Fruit fly (Drosophila melanogaster) whole organism, wandering third instar larva: ENCODE data around the gene Vha100-2.

Experiments used
- Abd-B ChIP-seq: fragments of >200 bp; optimal IDR thresholded peaks from 2 replicates; lab custom pipeline; 2017; ENCODE audit warnings: missing biosample characterization, missing genetic modification characterization
- CG9705 ChIP-seq: fragments of 200-800 bp; sonication (Bioruptor generic); optimal IDR thresholded peaks from 2 replicates; lab custom pipeline; 2018; ENCODE audit warnings: missing biosample characterization, mild to moderate bottlenecking, missing genetic modification characterization
- Dfd ChIP-seq: fragments of >200 bp; optimal IDR thresholded peaks from 2 replicates; lab custom pipeline; 2017; ENCODE audit warnings: missing biosample characterization, missing genetic modification characterization
- Dif ChIP-seq: fragments of 200-275, 200-300 bp; sonication (Bioruptor generic); optimal IDR thresholded peaks from 2 replicates; lab custom pipeline; 2018; ENCODE audit warnings: missing biosample characterization, missing genetic modification characterization; ENCODE audit not compliant: partially characterized antibody
- Jra ChIP-seq: sonication (Bioruptor generic); optimal IDR thresholded peaks from 2 replicates; lab custom pipeline; 2016; ENCODE audit warnings: missing biosample characterization, missing genetic modification characterization
- Myc ChIP-seq: fragments of >200 bp; optimal IDR thresholded peaks from 2 replicates; lab custom pipeline; 2017
- N ChIP-seq: fragments of >200 bp; optimal IDR thresholded peaks from 2 replicates; lab custom pipeline; 2018; ENCODE audit warnings: missing biosample characterization, missing external identifiers, missing genetic modification characterization
- Sp1 ChIP-seq: fragments of 200-800 bp; sonication (Bioruptor generic); optimal IDR thresholded peaks from 3 replicates; lab custom pipeline; 2019; ENCODE audit warnings: missing biosample characterization, mild to moderate bottlenecking, missing genetic modification characterization, moderate library complexity
- br ChIP-seq: fragments of 200-800 bp; sonication (Bioruptor generic); optimal IDR thresholded peaks from 2 replicates; lab custom pipeline; 2016; ENCODE audit warnings: missing biosample characterization, missing genetic modification characterization
- dsf ChIP-seq: sonication (Bioruptor generic); optimal IDR thresholded peaks from 2 replicates; lab custom pipeline; 2016; ENCODE audit warnings: missing biosample characterization, missing genetic modification characterization, borderline replicate concordance
- fru ChIP-seq: fragments of 200-800 bp; sonication (Bioruptor generic); optimal IDR thresholded peaks from 3 replicates; lab custom pipeline; 2016; ENCODE audit warnings: missing biosample characterization, mild to moderate bottlenecking, missing genetic modification characterization
- h ChIP-seq: fragments of 200-800 bp; sonication (Bioruptor generic); optimal IDR thresholded peaks from 3 replicates; lab custom pipeline; 2016; ENCODE audit warnings: missing biosample characterization, mild to moderate bottlenecking, missing genetic modification characterization
- lola ChIP-seq: fragments of >200 bp; optimal IDR thresholded peaks from 2 replicates; lab custom pipeline; 2017; ENCODE audit warnings: missing biosample characterization, missing genetic modification characterization

- TF ChIP-seq fru (GFP tag; lab: Kevin White, UChicago) (peak; percentile 38), h (peak; percentile 60), CG9705 (GFP tag; lab: Kevin White, UChicago) (no peak), Myc (lab: Kevin White, UChicago) (no peak), dsf (GFP tag; lab: Kevin White, UChicago) (peak; percentile 15), Dif (GFP tag; lab: Kevin White, UChicago) (no peak), Abd-B (peak; percentile 42), Dfd (GFP tag; lab: Kevin White, UChicago) (no peak), lola (GFP tag; lab: Kevin White, UChicago) (peak; percentile 65), Jra (peak; percentile 64), Sp1 (GFP tag; lab: Kevin White, UChicago) (no peak), br (GFP tag; lab: Kevin White, UChicago) (peak; percentile 63), N (GFP tag; lab: Kevin White, UChicago) (peak; percentile 50)
These were observed 13.6 kb upstream of the Vha100-2 start, which contains the start of gene CG31122 for dm6 chr3R:18412279-18413214.
